Worm (Caenorhabditis elegans): ENCODE results near the gene pgl-1.

Gene pgl-1

ce11 chrIV:6970271-6970670, 6.8 kb downstream of the pgl-1 start, which contains the start of gene ZK381.8:
ZK381.8 (minus strand) TSS chrIV:6970371.
- TF ChIP-seq ztf-11 (tag; optimal IDR thresholded peaks at IDR 0.05) (no peak), dmd-4 (tag; optimal IDR thresholded peaks at IDR 0.05) (no peak), nhr-11 (tag; optimal IDR thresholded peaks at IDR 0.05) (no peak), unc-55 (GFP tag; optimal IDR thresholded peaks at IDR 0.05) (no peak), nhr-23 (tag; optimal IDR thresholded peaks at IDR 0.05) (no peak), nhr-21 (tag; optimal IDR thresholded peaks at IDR 0.05) (no peak)

- TF ChIP-seq ceh-16 (tag; optimal IDR thresholded peaks at IDR 0.05), result no peak
- TF ChIP-seq blmp-1 (tag; optimal IDR thresholded peaks at IDR 0.05; ENCODE audit: insufficient read depth), result no peak
- TF ChIP-seq lin-39 (tag; optimal IDR thresholded peaks at IDR 0.05), result no peak
- no peak for TF ChIP-seq dmd-4 (tag; optimal IDR thresholded peaks at IDR 0.05)
- TF ChIP-seq ztf-4 (tag; optimal IDR thresholded peaks at IDR 0.05), result no peak
- no peak for TF ChIP-seq unc-55 (GFP tag; optimal IDR thresholded peaks at IDR 0.05)
- TF ChIP-seq skn-1 (tag; optimal IDR thresholded peaks at IDR 0.05), result no peak
- no peak for TF ChIP-seq nhr-25 (tag; optimal IDR thresholded peaks at IDR 0.05)
- TF ChIP-seq alr-1 (tag; optimal IDR thresholded peaks at IDR 0.05), result no peak
- no peak for TF ChIP-seq gmeb-1 (tag; optimal IDR thresholded peaks at IDR 0.05)
- TF ChIP-seq lsy-2 (tag; optimal IDR thresholded peaks at IDR 0.05), result no peak
- no peak for TF ChIP-seq nhr-12 (tag; optimal IDR thresholded peaks at IDR 0.05)
- no peak for TF ChIP-seq C34F6.9 (tag; optimal IDR thresholded peaks at IDR 0.05)
Measured at ce11 chrIV:6965192-6965591, 11.9 kb downstream of the pgl-1 start, which contains the start of gene ZK381.2. ZK381.2 (plus strand) TSS chrIV:6965492.

- no peak for TF ChIP-seq nhr-21 (tag; optimal IDR thresholded peaks at IDR 0.05)
Measured at ce11 chrIV:6964508-6964907, 12.6 kb downstream of the pgl-1 start, which contains the start of gene B0478.3. B0478.3 (minus strand) TSS chrIV:6964608.

- TF ChIP-seq nhr-10 (tag; optimal IDR thresholded peaks at IDR 0.05), result no peak
- no peak for TF ChIP-seq mab-5 (tag; optimal IDR thresholded peaks at IDR 0.05)
- peak in 1 of 2 experiments; percentile 52 for TF ChIP-seq lsy-2 (tag; optimal IDR thresholded peaks at IDR 0.05)
- no peak for TF ChIP-seq Y55F3AM.14 (GFP tag; optimal IDR thresholded peaks at IDR 0.05)
- no peak for TF ChIP-seq aly-2 (tag; optimal IDR thresholded peaks at IDR 0.05)
- no peak for TF ChIP-seq ztf-1 (GFP tag; conservative IDR thresholded peaks at IDR 0.05)
- TF ChIP-seq sma-3 (GFP tag; optimal IDR thresholded peaks at IDR 0.05), result no peak
- TF ChIP-seq nhr-21 (tag; optimal IDR thresholded peaks at IDR 0.05), result no peak
- no peak for TF ChIP-seq ama-1 (optimal IDR thresholded peaks at IDR 0.05)
- no peak for TF ChIP-seq mdl-1 (tag; optimal IDR thresholded peaks at IDR 0.05)
- no peak for TF ChIP-seq F13H6.1 (tag; optimal IDR thresholded peaks at IDR 0.05)
- no peak for TF ChIP-seq nhr-23 (tag; optimal IDR thresholded peaks at IDR 0.05)
- TF ChIP-seq ztf-4 (tag; optimal IDR thresholded peaks at IDR 0.05), result no peak
- no peak for TF ChIP-seq gmeb-1 (tag; optimal IDR thresholded peaks at IDR 0.05)
- TF ChIP-seq skn-1 (tag; optimal IDR thresholded peaks at IDR 0.05), result no peak
- TF ChIP-seq unc-39 (tag; optimal IDR thresholded peaks at IDR 0.05), result no peak
- TF ChIP-seq nhr-11 (tag; optimal IDR thresholded peaks at IDR 0.05), result no peak
- TF ChIP-seq egl-27 (tag; optimal IDR thresholded peaks at IDR 0.05), result no peak
- TF ChIP-seq blmp-1 (tag; optimal IDR thresholded peaks at IDR 0.05; ENCODE audit: insufficient read depth), result no peak
- TF ChIP-seq zag-1 (tag; optimal IDR thresholded peaks at IDR 0.05), result peak; percentile 16
- TF ChIP-seq snpc-4 (tag; optimal IDR thresholded peaks at IDR 0.05), result no peak
- no peak for TF ChIP-seq nhr-25 (tag; optimal IDR thresholded peaks at IDR 0.05)
- TF ChIP-seq ZK546.5 (tag; optimal IDR thresholded peaks at IDR 0.05), result no peak
- TF ChIP-seq sem-4 (tag; optimal IDR thresholded peaks at IDR 0.05), result peak; percentile 46
- peak; percentile 17 for TF ChIP-seq sma-9 (GFP tag; optimal IDR thresholded peaks at IDR 0.05)
- no peak for TF ChIP-seq sma-9 (tag; optimal IDR thresholded peaks at IDR 0.05)
- no peak for TF ChIP-seq nhr-129 (tag; optimal IDR thresholded peaks at IDR 0.05)
- TF ChIP-seq ztf-11 (tag; optimal IDR thresholded peaks at IDR 0.05), result no peak
- TF ChIP-seq R02D3.7 (tag; optimal IDR thresholded peaks at IDR 0.05), result no peak
- TF ChIP-seq lin-39 (tag; optimal IDR thresholded peaks at IDR 0.05), result no peak
- TF ChIP-seq peb-1 (tag; optimal IDR thresholded peaks at IDR 0.05), result no peak
- peak; percentile 16 for TF ChIP-seq nhr-6 (tag; optimal IDR thresholded peaks at IDR 0.05)
- TF ChIP-seq unc-62 (GFP tag; optimal IDR thresholded peaks at IDR 0.05), result no peak
- no peak for TF ChIP-seq nhr-77 (tag; optimal IDR thresholded peaks at IDR 0.05)
- peak; percentile 27 for TF ChIP-seq crh-2 (tag; optimal IDR thresholded peaks at IDR 0.05)
- TF ChIP-seq ceh-82 (tag; optimal IDR thresholded peaks at IDR 0.05), result no peak
- TF ChIP-seq C34F6.9 (tag; optimal IDR thresholded peaks at IDR 0.05), result peak; percentile 35
- TF ChIP-seq unc-55 (GFP tag; optimal IDR thresholded peaks at IDR 0.05), result peak; percentile 24
- no peak for TF ChIP-seq lin-13 (GFP tag; optimal IDR thresholded peaks at IDR 0.05)
- no peak for TF ChIP-seq lin-11 (tag; optimal IDR thresholded peaks at IDR 0.05)
- no peak for TF ChIP-seq dmd-4 (tag; optimal IDR thresholded peaks at IDR 0.05)
- TF ChIP-seq alr-1 (tag; optimal IDR thresholded peaks at IDR 0.05), result no peak
- no peak for TF ChIP-seq ceh-16 (tag; optimal IDR thresholded peaks at IDR 0.05)
- TF ChIP-seq nhr-237 (tag; optimal IDR thresholded peaks at IDR 0.05), result no peak
- no peak for TF ChIP-seq mbf-1 (tag; optimal IDR thresholded peaks at IDR 0.05)
Measured at ce11 chrIV:6959483-6959882, 17.6 kb downstream of the pgl-1 start.
